Fruit fly (Drosophila melanogaster) whole organism, embryonic: ENCODE measurements around the gene CG12224.

ENCODE experiments used
- Atf3 ChIP-seq: fragments of 200-800 bp; sonication (Bioruptor generic); optimal IDR thresholded peaks from 3 replicates; lab custom pipeline; 2016; ENCODE audit warnings: missing biosample characterization, missing genetic modification characterization
- CG10274 ChIP-seq: fragments of 200-800 bp; sonication (Bioruptor generic); optimal IDR thresholded peaks from 3 replicates; lab custom pipeline; 2017; ENCODE audit warnings: missing biosample characterization, mild to moderate bottlenecking, missing genetic modification characterization
- CG10543 ChIP-seq: fragments of 200-800 bp; sonication (Bioruptor generic); optimal IDR thresholded peaks from 3 replicates; lab custom pipeline; 2017; ENCODE audit warnings: missing biosample characterization, mild to moderate bottlenecking, missing genetic modification characterization, moderate library complexity
- CG10565 ChIP-seq: fragments of 200-800 bp; sonication (Bioruptor generic); optimal IDR thresholded peaks from 3 replicates; lab custom pipeline; 2016; ENCODE audit warnings: missing biosample characterization, mild to moderate bottlenecking, missing genetic modification characterization
- CG12104 ChIP-seq: fragments of 200-800 bp; sonication (Bioruptor generic); optimal IDR thresholded peaks from 3 replicates; lab custom pipeline; 2016; ENCODE audit warnings: missing biosample characterization, missing genetic modification characterization
- CG15011 ChIP-seq: fragments of 200-800 bp; sonication (Bioruptor generic); optimal IDR thresholded peaks from 3 replicates; lab custom pipeline; 2018; ENCODE audit warnings: missing biosample characterization, mild to moderate bottlenecking, missing genetic modification characterization
- CG17328 ChIP-seq: fragments of 200-800 bp; sonication (Bioruptor generic); IDR thresholded peaks from 2 replicates; pipeline ENCODE4 v1.3.6; 2022; ENCODE audit warnings: missing biosample characterization, missing genetic modification characterization
- CG2120 ChIP-seq: fragments of 200-800 bp; sonication (Bioruptor generic); optimal IDR thresholded peaks from 3 replicates; lab custom pipeline; 2016; ENCODE audit warnings: missing biosample characterization, missing genetic modification characterization
- CG2199 ChIP-seq: fragments of 200-800 bp; sonication (Bioruptor generic); IDR thresholded peaks from 3 replicates; pipeline ENCODE4 v1.3.6; 2022; ENCODE audit warnings: missing biosample characterization, missing genetic modification characterization
- CG3163 ChIP-seq: fragments of 200-800 bp; sonication (Bioruptor generic); optimal IDR thresholded peaks from 3 replicates; lab custom pipeline; 2016; ENCODE audit warnings: missing biosample characterization, missing genetic modification characterization
- CG7963 ChIP-seq: fragments of 200-800 bp; sonication (Bioruptor generic); IDR thresholded peaks from 3 replicates; pipeline ENCODE4 v1.3.6; 2022; ENCODE audit warnings: missing biosample characterization, missing genetic modification characterization; ENCODE audit not compliant: partially characterized antibody
- D19A ChIP-seq: fragments of 200-800 bp; optimal IDR thresholded peaks from 3 replicates; lab custom pipeline; 2019; ENCODE audit warnings: missing biosample characterization, mild to moderate bottlenecking, missing genetic modification characterization, moderate library complexity
- D19B ChIP-seq: fragments of 200-800 bp; sonication (Bioruptor generic); optimal IDR thresholded peaks from 2 replicates; lab custom pipeline; 2017; ENCODE audit warnings: missing biosample characterization, mild to moderate bottlenecking, missing genetic modification characterization
- Dref ChIP-seq: fragments of 200-800 bp; sonication (Bioruptor generic); IDR thresholded peaks from 2 replicates; pipeline ENCODE4 v1.3.6; 2022; ENCODE audit warnings: missing biosample characterization, missing genetic modification characterization
- Drgx ChIP-seq: fragments of 200-800 bp; sonication (Bioruptor generic); IDR thresholded peaks from 2 replicates; pipeline ENCODE4 v1.3.6; 2022; ENCODE audit warnings: missing biosample characterization, missing genetic modification characterization
- HmgZ ChIP-seq: fragments of 200-800 bp; sonication (Bioruptor generic); optimal IDR thresholded peaks from 2 replicates; lab custom pipeline; 2018; ENCODE audit warnings: missing biosample characterization, mild to moderate bottlenecking, missing genetic modification characterization
- Hr78 ChIP-seq, 2 experiments: fragments of 200-800 bp in 1 of 2; fragments of >200 bp in 1 of 2; sonication (Bioruptor generic) in 1 of 2; optimal IDR thresholded peaks; 2 replicates each; lab custom pipeline; 2017 to 2019; ENCODE audit warnings: missing biosample characterization in 2 of 2, missing genetic modification characterization in 2 of 2, mild to moderate bottlenecking in 1 of 2, moderate library complexity in 1 of 2
- Jarid2 ChIP-seq: fragments of 200-800 bp; sonication (Bioruptor generic); optimal IDR thresholded peaks from 3 replicates; lab custom pipeline; 2017; ENCODE audit warnings: mild to moderate bottlenecking, missing biosample characterization, missing genetic modification reagents, missing genetic modification characterization
- Mes4 ChIP-seq: fragments of 200-800 bp; sonication (Bioruptor generic); optimal IDR thresholded peaks from 2 replicates; lab custom pipeline; 2016; ENCODE audit warnings: missing biosample characterization, missing genetic modification characterization
- NK7.1 ChIP-seq: fragments of 200-800 bp; sonication (Bioruptor generic); optimal IDR thresholded peaks from 3 replicates; lab custom pipeline; 2016; ENCODE audit warnings: missing biosample characterization, missing genetic modification characterization
- Oaz ChIP-seq: fragments of 200-800 bp; sonication (Bioruptor generic); IDR thresholded peaks from 2 replicates; pipeline ENCODE4 v1.3.6; 2022; ENCODE audit warnings: missing biosample characterization, missing genetic modification characterization
- Poxn ChIP-seq: fragments of 200-800 bp; sonication (Bioruptor generic); IDR thresholded peaks from 2 replicates; pipeline ENCODE4 v1.3.6; 2022; ENCODE audit warnings: missing biosample characterization, missing genetic modification characterization
- Tbp ChIP-seq: fragments of >200 bp; optimal IDR thresholded peaks from 2 replicates; lab custom pipeline; 2018; ENCODE audit warnings: missing biosample characterization, missing genetic modification characterization
- Trl ChIP-seq, 3 experiments: fragments of >200 bp in 2 of 3; fragments of 200-800 bp in 1 of 3; sonication (Bioruptor generic) in 1 of 3; optimal IDR thresholded peaks; 2 replicates in 1 of 3; 3 replicates in 2 of 3; lab custom pipeline; 2016 to 2017; ENCODE audit warnings: missing biosample characterization in 1 of 3, missing genetic modification characterization in 1 of 3
- Xrp1 ChIP-seq: fragments of 200-800 bp; sonication (Bioruptor generic); IDR thresholded peaks from 2 replicates; pipeline ENCODE4 v1.3.6; 2022; ENCODE audit warnings: missing biosample characterization, missing genetic modification characterization
- bsh ChIP-seq, 2 experiments: fragments of 200-800 bp; sonication (Bioruptor generic); optimal IDR thresholded peaks; 2 replicates each; lab custom pipeline; 2017 to 2018; ENCODE audit warnings: mild to moderate bottlenecking in 2 of 2, missing biosample characterization in 2 of 2, missing genetic modification characterization in 2 of 2, moderate library complexity in 1 of 2
- chinmo ChIP-seq: fragments of 200-800 bp; sonication (Bioruptor generic); IDR thresholded peaks from 4 replicates; pipeline ENCODE4 v1.3.6; 2022; ENCODE audit warnings: missing biosample characterization, missing genetic modification characterization; ENCODE audit not compliant: partially characterized antibody
- dysf ChIP-seq: fragments of 200-800 bp; sonication (Bioruptor generic); IDR thresholded peaks from 3 replicates; pipeline ENCODE4 v1.3.6; 2022; ENCODE audit warnings: missing biosample characterization, missing genetic modification characterization
- exex ChIP-seq: fragments of 200-800 bp; sonication (Bioruptor generic); optimal IDR thresholded peaks from 4 replicates; lab custom pipeline; 2018; ENCODE audit warnings: missing biosample characterization, mild to moderate bottlenecking, missing genetic modification characterization, moderate library complexity
- ken ChIP-seq: fragments of 200-800 bp; sonication (Bioruptor generic); IDR thresholded peaks from 3 replicates; pipeline ENCODE4 v1.3.6; 2022; ENCODE audit warnings: missing biosample characterization, missing genetic modification characterization
- kni ChIP-seq: fragments of 200-800 bp; sonication (Bioruptor generic); optimal IDR thresholded peaks from 3 replicates; lab custom pipeline; 2017; ENCODE audit warnings: mild to moderate bottlenecking, missing biosample characterization, missing genetic modification reagents, missing genetic modification characterization
- lab ChIP-seq: fragments of 200-800 bp; sonication (Bioruptor generic); optimal IDR thresholded peaks from 3 replicates; lab custom pipeline; 2017; ENCODE audit warnings: missing biosample characterization, missing genetic modification characterization, mild to moderate bottlenecking, moderate library complexity, missing genetic modification reagents
- lbe ChIP-seq: fragments of 200-800 bp; sonication (Bioruptor generic); optimal IDR thresholded peaks from 2 replicates; lab custom pipeline; 2016; ENCODE audit warnings: missing biosample characterization, mild to moderate bottlenecking, missing genetic modification characterization
- lilli ChIP-seq: fragments of 200-800 bp; sonication (Bioruptor generic); optimal IDR thresholded peaks from 3 replicates; lab custom pipeline; 2016; ENCODE audit warnings: missing biosample characterization, missing genetic modification characterization
- nom ChIP-seq: fragments of 200-800 bp; sonication (Bioruptor generic); optimal IDR thresholded peaks from 2 replicates; lab custom pipeline; 2017; ENCODE audit warnings: missing biosample characterization, missing genetic modification characterization, mild to moderate bottlenecking, moderate library complexity, missing genetic modification reagents
- prd ChIP-seq, 3 experiments: fragments of >200 bp in 2 of 3; fragments of 200-800 bp in 1 of 3; sonication (Bioruptor generic) in 1 of 3; optimal IDR thresholded peaks in 2 of 3; IDR thresholded peaks in 1 of 3; 2 replicates in 2 of 3; 3 replicates in 1 of 3; pipeline versions ENCODE4 v1.3.6 to Lab custom; 2017 to 2022; ENCODE audit warnings: missing biosample characterization in 1 of 3, missing genetic modification characterization in 1 of 3
- sens ChIP-seq: fragments of 200-800 bp; sonication (Bioruptor generic); peaks from one replicate; lab custom pipeline; 2016; ENCODE audit warnings: missing biosample characterization, missing genetic modification characterization
- z ChIP-seq: fragments of 200-800 bp; sonication (Bioruptor generic); IDR thresholded peaks from 3 replicates; pipeline ENCODE4 v1.3.6; 2022; ENCODE audit warnings: missing biosample characterization, missing genetic modification characterization

The CG12224 gene

DNA sequence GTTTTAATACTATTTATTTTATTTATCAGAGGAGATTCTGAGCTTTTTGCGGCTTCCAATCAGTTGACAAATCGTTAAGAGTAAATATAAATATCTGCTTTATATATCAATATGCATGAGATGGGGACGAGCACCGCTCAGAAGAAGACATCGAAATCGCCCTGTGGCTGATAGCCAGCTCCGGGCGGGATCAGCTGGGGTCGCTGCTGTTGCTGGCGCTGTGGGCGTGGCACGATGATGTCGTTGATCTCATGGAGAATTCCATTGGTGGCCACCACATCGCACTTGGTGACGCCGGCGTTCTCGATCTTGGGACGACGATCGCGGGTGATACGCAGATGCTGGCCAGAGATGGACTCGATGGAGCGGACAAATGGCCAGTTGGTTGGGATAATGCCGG lies 3.0 kb upstream of the CG12224 start:
- TF ChIP-seq dysf (GFP tag; lab: Robert Waterston, UW): no peak
- TF ChIP-seq nom: peak; percentile 38
- TF ChIP-seq Oaz (GFP tag; lab: Robert Waterston, UW): no peak
- 0 out of 2 replicates have a peak, but pooled peaks have one; percentile 7 for TF ChIP-seq Dref (GFP tag; lab: Robert Waterston, UW)

DNA sequence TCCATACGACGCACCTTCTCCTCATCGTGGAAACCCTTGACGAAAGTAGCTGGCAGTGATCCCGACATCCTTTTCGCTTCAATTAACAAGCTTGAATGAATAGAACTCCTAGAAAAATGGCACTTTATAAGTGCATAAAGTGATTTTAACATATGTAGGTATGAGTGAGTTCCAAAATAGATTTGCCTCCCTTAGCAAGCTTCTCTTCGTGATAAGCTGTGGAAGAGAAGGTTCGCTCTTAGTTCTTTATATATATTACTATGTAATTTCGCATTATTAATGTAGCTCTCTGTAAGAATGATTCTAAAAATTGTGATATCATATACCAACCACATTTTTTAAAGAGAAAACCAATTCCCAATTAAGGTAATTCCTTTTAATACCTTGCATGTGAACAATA lies 2.6 kb upstream of the CG12224 start, which contains the start of gene CG3397:
CG3397 (minus strand) TSS at position 101 of the 400 bp plus-strand sequence.
- TF ChIP-seq Hr78 (GFP tag; optimal IDR thresholded peaks at IDR 0.05; lab: Kevin White, UChicago) (no peak), Trl (optimal IDR thresholded peaks at IDR 0.05; lab: Kevin White, UChicago) (peak; percentile 18 to 56), Trl (GFP tag; optimal IDR thresholded peaks at IDR 0.05; lab: Kevin White, UChicago) (no peak), CG17328 (GFP tag; lab: Robert Waterston, UW) (no peak)

DNA sequence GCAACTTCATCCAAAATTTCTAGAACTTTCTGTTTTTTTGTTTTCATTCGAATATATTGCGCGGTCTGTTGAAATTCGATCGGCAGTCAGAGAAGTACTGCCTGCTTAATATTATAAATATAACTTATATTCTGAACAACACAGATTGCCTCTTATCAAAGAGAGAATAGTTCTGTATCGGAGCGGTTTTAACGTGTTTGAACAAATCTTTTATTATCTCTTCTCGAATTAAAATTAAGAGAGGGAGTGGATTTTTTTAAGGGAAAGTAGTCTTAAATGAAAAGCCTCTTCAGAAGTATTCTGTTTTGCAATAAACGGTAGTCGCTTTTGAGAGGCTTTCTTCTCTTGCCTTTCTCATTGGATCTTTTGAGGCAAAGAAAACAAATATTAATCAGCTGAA lies 685 bp upstream of the CG12224 start:
- TF ChIP-seq HmgZ (tag; lab: Kevin White, UChicago) (no peak), nom (peak; percentile 25), CG2199 (GFP tag; lab: Robert Waterston, UW) (no peak), lbe (GFP tag; lab: Kevin White, UChicago) (peak; percentile 4), Trl (optimal IDR thresholded peaks at IDR 0.05; lab: Kevin White, UChicago) (peak; percentile 54 to 74), Trl (GFP tag; optimal IDR thresholded peaks at IDR 0.05; lab: Kevin White, UChicago) (no peak), Jarid2 (GFP tag; lab: Kevin White, UChicago) (peak; percentile 15)
- TF ChIP-seq, all 482 proteins: peak for 4

DNA sequence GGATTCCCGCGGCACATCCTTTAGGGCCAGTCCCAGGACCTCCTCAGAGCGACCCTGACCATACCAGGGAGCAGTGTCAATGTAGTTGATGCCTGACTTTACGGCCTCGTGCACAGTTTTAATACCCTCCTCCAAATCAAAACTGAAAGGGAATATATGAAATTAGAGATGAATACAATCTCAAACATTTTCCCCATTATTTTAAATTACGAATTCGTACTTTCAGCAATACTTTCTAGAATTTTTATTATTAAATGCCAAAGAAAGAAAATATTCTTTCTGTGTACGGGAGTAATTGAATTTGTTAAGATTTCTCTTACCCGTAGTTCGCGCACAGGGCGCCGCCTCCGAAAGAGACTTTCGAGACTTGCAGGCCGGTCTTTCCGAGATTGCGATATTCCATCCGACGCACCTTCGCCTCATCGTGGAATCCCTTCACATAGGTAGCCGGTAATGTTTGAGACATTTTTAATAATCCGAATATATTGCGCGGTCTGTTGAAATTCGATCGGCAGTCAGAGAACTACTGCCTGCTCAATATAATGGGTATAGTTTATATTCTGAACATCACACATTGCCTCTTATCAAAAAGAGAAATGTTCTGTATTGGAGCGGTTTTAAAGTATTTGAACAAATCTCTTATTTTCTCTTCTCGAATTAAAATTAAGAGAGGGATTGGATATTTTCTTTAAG lies 1.8 kb downstream of the CG12224 start, which contains the start of gene CG18547:
CG18547 (minus strand) TSS at position 512 of the 693 bp plus-strand sequence.
- no peak for TF ChIP-seq prd (optimal IDR thresholded peaks at IDR 0.05; lab: Kevin White, UChicago)
- no peak for TF ChIP-seq prd (GFP tag; IDR thresholded peaks at IDR 0.05; lab: Robert Waterston, UW)
- TF ChIP-seq lab (GFP tag; lab: Kevin White, UChicago): peak; percentile 2
- no peak for TF ChIP-seq CG10543
- peak; percentile 37 for TF ChIP-seq nom
- TF ChIP-seq Xrp1: peak; percentile 29; the same call in 1 of the 2 replicates
- TF ChIP-seq chinmo (GFP tag; lab: Robert Waterston, UW): 0 out of 4 replicates have a peak, but pooled peaks have one; percentile 53
- no peak for TF ChIP-seq Tbp (GFP tag; lab: Kevin White, UChicago)
- peak; percentile 34 for TF ChIP-seq exex
- TF ChIP-seq CG7963 (GFP tag; lab: Robert Waterston, UW): no peak
- no peak for TF ChIP-seq Mes4 (GFP tag; lab: Kevin White, UChicago)
- peak; percentile 0 for TF ChIP-seq lilli (GFP tag; lab: Kevin White, UChicago)
- TF ChIP-seq dysf (GFP tag; lab: Robert Waterston, UW): no peak
- peak; percentile 76 for TF ChIP-seq sens
- TF ChIP-seq CG2120 (GFP tag; lab: Kevin White, UChicago): peak; percentile 0
- no peak for TF ChIP-seq D19B (GFP tag; lab: Kevin White, UChicago)
- TF ChIP-seq NK7.1 (GFP tag; lab: Kevin White, UChicago): no peak
- peak; percentile 2 for TF ChIP-seq D19A (tag; lab: Kevin White, UChicago)
- TF ChIP-seq CG10565 (GFP tag; lab: Kevin White, UChicago): no peak
- TF ChIP-seq Trl (optimal IDR thresholded peaks at IDR 0.05; lab: Kevin White, UChicago): peak; percentile 61 to 74
- no peak for TF ChIP-seq Trl (GFP tag; optimal IDR thresholded peaks at IDR 0.05; lab: Kevin White, UChicago)
- no peak for TF ChIP-seq Poxn (GFP tag; lab: Robert Waterston, UW)
- TF ChIP-seq z (GFP tag; lab: Robert Waterston, UW): 0 out of 3 replicates have a peak, but pooled peaks have one; percentile 36
- TF ChIP-seq Jarid2 (GFP tag; lab: Kevin White, UChicago): peak; percentile 66
- peak; percentile 29 for TF ChIP-seq CG10274 (GFP tag; lab: Kevin White, UChicago)
- TF ChIP-seq CG12104: no peak
- TF ChIP-seq ken (GFP tag; lab: Robert Waterston, UW): no peak
- TF ChIP-seq kni: no peak
- TF ChIP-seq Atf3 (GFP tag; lab: Kevin White, UChicago): no peak
- peak; percentile 92 for TF ChIP-seq CG3163
- peak; percentile 53 for TF ChIP-seq Drgx (GFP tag; lab: Robert Waterston, UW)
- TF ChIP-seq CG15011 (GFP tag; lab: Kevin White, UChicago): no peak
- peak in 1 of 2 experiments; percentile 8 for TF ChIP-seq bsh (GFP tag; optimal IDR thresholded peaks at IDR 0.05; lab: Kevin White, UChicago)
